Fruit fly (Drosophila melanogaster) whole organism, wandering third instar larva: ENCODE measurements around the gene CG9331.

Experiments used
- Abd-B ChIP-seq: fragments of >200 bp; optimal IDR thresholded peaks from 2 replicates; lab custom pipeline; 2017; ENCODE audit warnings: missing biosample characterization, missing genetic modification characterization
- CG32264 ChIP-seq: fragments of 200-800 bp; sonication (Bioruptor generic); optimal IDR thresholded peaks from 2 replicates; lab custom pipeline; 2016; ENCODE audit warnings: missing biosample characterization, missing genetic modification characterization
- CG9705 ChIP-seq: fragments of 200-800 bp; sonication (Bioruptor generic); optimal IDR thresholded peaks from 2 replicates; lab custom pipeline; 2018; ENCODE audit warnings: missing biosample characterization, mild to moderate bottlenecking, missing genetic modification characterization
- CrebA ChIP-seq: fragments of 200-800 bp; sonication (Bioruptor generic); optimal IDR thresholded peaks from 2 replicates; lab custom pipeline; 2016; ENCODE audit warnings: missing biosample characterization, mild to moderate bottlenecking, missing genetic modification characterization, borderline replicate concordance
- Dfd ChIP-seq: fragments of >200 bp; optimal IDR thresholded peaks from 2 replicates; lab custom pipeline; 2017; ENCODE audit warnings: missing biosample characterization, missing genetic modification characterization
- Dif ChIP-seq: fragments of 200-275, 200-300 bp; sonication (Bioruptor generic); optimal IDR thresholded peaks from 2 replicates; lab custom pipeline; 2018; ENCODE audit warnings: missing biosample characterization, missing genetic modification characterization; ENCODE audit not compliant: partially characterized antibody
- GATAd ChIP-seq: sonication (Bioruptor generic); optimal IDR thresholded peaks from 2 replicates; lab custom pipeline; 2016; ENCODE audit warnings: missing biosample characterization, missing genetic modification characterization
- HLH106 ChIP-seq: fragments of 200-800 bp; optimal IDR thresholded peaks from 3 replicates; lab custom pipeline; 2019; ENCODE audit warnings: missing biosample characterization, mild to moderate bottlenecking, missing genetic modification characterization, moderate library complexity
- Hnf4 ChIP-seq: fragments of 200-800 bp; sonication (Bioruptor generic); optimal IDR thresholded peaks from 2 replicates; lab custom pipeline; 2016; ENCODE audit warnings: missing biosample characterization, mild to moderate bottlenecking, missing genetic modification characterization
- Hr78 ChIP-seq: fragments of >200 bp; optimal IDR thresholded peaks from 2 replicates; lab custom pipeline; 2017; ENCODE audit warnings: missing biosample characterization, missing genetic modification characterization
- Hr83 ChIP-seq: fragments of 200-300 bp; sonication (Bioruptor generic); optimal IDR thresholded peaks from 2 replicates; lab custom pipeline; 2016; ENCODE audit warnings: missing biosample characterization, mild to moderate bottlenecking, missing genetic modification characterization, moderate library complexity; ENCODE audit not compliant: poor library complexity, severe bottlenecking
- Jra ChIP-seq: sonication (Bioruptor generic); optimal IDR thresholded peaks from 2 replicates; lab custom pipeline; 2016; ENCODE audit warnings: missing biosample characterization, missing genetic modification characterization
- Mio ChIP-seq: sonication (Bioruptor generic); optimal IDR thresholded peaks from 2 replicates; lab custom pipeline; 2016; ENCODE audit warnings: missing biosample characterization, missing genetic modification characterization
- Myc ChIP-seq: fragments of >200 bp; optimal IDR thresholded peaks from 2 replicates; lab custom pipeline; 2017
- N ChIP-seq: fragments of >200 bp; optimal IDR thresholded peaks from 2 replicates; lab custom pipeline; 2018; ENCODE audit warnings: missing biosample characterization, missing external identifiers, missing genetic modification characterization
- OdsH ChIP-seq: fragments of 200-800 bp; sonication (Bioruptor generic); optimal IDR thresholded peaks from 2 replicates; lab custom pipeline; 2016; ENCODE audit warnings: missing biosample characterization, mild to moderate bottlenecking, missing genetic modification characterization
- Rel ChIP-seq, 2 experiments: fragments of 200-800 bp; sonication (Bioruptor generic) in 1 of 2; optimal IDR thresholded peaks; 2 replicates in 1 of 2; 3 replicates in 1 of 2; lab custom pipeline; 2016 to 2019; ENCODE audit warnings: mild to moderate bottlenecking in 2 of 2, missing biosample characterization in 2 of 2, missing genetic modification characterization in 2 of 2, moderate library complexity in 1 of 2
- Sp1 ChIP-seq: fragments of 200-800 bp; sonication (Bioruptor generic); optimal IDR thresholded peaks from 3 replicates; lab custom pipeline; 2019; ENCODE audit warnings: missing biosample characterization, mild to moderate bottlenecking, missing genetic modification characterization, moderate library complexity
- Vsx2 ChIP-seq: fragments of 200-300, 225-300 bp; sonication (Bioruptor generic); optimal IDR thresholded peaks from 2 replicates; lab custom pipeline; 2018; ENCODE audit warnings: missing biosample characterization, missing genetic modification characterization; ENCODE audit not compliant: partially characterized antibody
- br ChIP-seq: fragments of 200-800 bp; sonication (Bioruptor generic); optimal IDR thresholded peaks from 2 replicates; lab custom pipeline; 2016; ENCODE audit warnings: missing biosample characterization, missing genetic modification characterization
- brk ChIP-seq: fragments of 200-800 bp; sonication (Bioruptor generic); optimal IDR thresholded peaks from 2 replicates; lab custom pipeline; 2016; ENCODE audit warnings: missing biosample characterization, mild to moderate bottlenecking, missing genetic modification characterization
- dl ChIP-seq, 2 experiments: fragments of 175-275, 200-275 bp in 1 of 2; fragments of 200-275 bp in 1 of 2; sonication (Bioruptor generic); optimal IDR thresholded peaks; lab custom pipeline; 2018; ENCODE audit warnings: mild to moderate bottlenecking in 2 of 2, missing biosample characterization in 2 of 2, missing genetic modification characterization in 2 of 2, moderate library complexity in 2 of 2; ENCODE audit not compliant: partially characterized antibody in 2 of 2, insufficient read depth in 1 of 2
- dmrt93B ChIP-seq: fragments of 200-800 bp; sonication (Bioruptor generic); optimal IDR thresholded peaks from 2 replicates; lab custom pipeline; 2018; ENCODE audit warnings: missing biosample characterization, mild to moderate bottlenecking, missing genetic modification characterization
- dsf ChIP-seq: sonication (Bioruptor generic); optimal IDR thresholded peaks from 2 replicates; lab custom pipeline; 2016; ENCODE audit warnings: missing biosample characterization, missing genetic modification characterization, borderline replicate concordance
- ey ChIP-seq: fragments of 200-800 bp; sonication (Bioruptor generic); optimal IDR thresholded peaks from 2 replicates; lab custom pipeline; 2016; ENCODE audit warnings: missing biosample characterization, missing genetic modification characterization
- foxo ChIP-seq, 2 experiments: fragments of 200-800 bp; sonication (Bioruptor generic); optimal IDR thresholded peaks; 2 replicates in 1 of 2; 3 replicates in 1 of 2; lab custom pipeline; 2016 to 2017; ENCODE audit warnings: missing biosample characterization in 2 of 2, missing genetic modification characterization in 2 of 2
- fru ChIP-seq: fragments of 200-800 bp; sonication (Bioruptor generic); optimal IDR thresholded peaks from 3 replicates; lab custom pipeline; 2016; ENCODE audit warnings: missing biosample characterization, mild to moderate bottlenecking, missing genetic modification characterization
- h ChIP-seq: fragments of 200-800 bp; sonication (Bioruptor generic); optimal IDR thresholded peaks from 3 replicates; lab custom pipeline; 2016; ENCODE audit warnings: missing biosample characterization, mild to moderate bottlenecking, missing genetic modification characterization
- jim ChIP-seq: fragments of 175-275, 200-325 bp; sonication (Bioruptor generic); optimal IDR thresholded peaks from 2 replicates; lab custom pipeline; 2016; ENCODE audit warnings: missing biosample characterization, mild to moderate bottlenecking, missing genetic modification characterization
- lola ChIP-seq: fragments of >200 bp; optimal IDR thresholded peaks from 2 replicates; lab custom pipeline; 2017; ENCODE audit warnings: missing biosample characterization, missing genetic modification characterization
- pan ChIP-seq: fragments of >200 bp; optimal IDR thresholded peaks from 2 replicates; lab custom pipeline; 2017
- psq ChIP-seq: fragments of 200-800 bp; sonication (Bioruptor generic); optimal IDR thresholded peaks from 3 replicates; lab custom pipeline; 2017; ENCODE audit warnings: missing biosample characterization, mild to moderate bottlenecking, missing genetic modification characterization, moderate library complexity
- rgr ChIP-seq: fragments of 200-800 bp; sonication (Bioruptor generic); optimal IDR thresholded peaks from 3 replicates; lab custom pipeline; 2016; ENCODE audit warnings: missing biosample characterization, mild to moderate bottlenecking, missing genetic modification characterization
- sage ChIP-seq: fragments of 200-800 bp; sonication (Bioruptor generic); optimal IDR thresholded peaks from 2 replicates; lab custom pipeline; 2016; ENCODE audit warnings: missing biosample characterization, mild to moderate bottlenecking, missing genetic modification characterization
- sv ChIP-seq: fragments of 200-800 bp; sonication (Bioruptor generic); optimal IDR thresholded peaks from 3 replicates; lab custom pipeline; 2016; ENCODE audit warnings: missing biosample characterization, missing genetic modification characterization
- tai ChIP-seq: sonication (Bioruptor generic); optimal IDR thresholded peaks from 2 replicates; lab custom pipeline; 2016; ENCODE audit warnings: missing biosample characterization, missing genetic modification characterization
- usp ChIP-seq: fragments of >200 bp; optimal IDR thresholded peaks from 2 replicates; lab custom pipeline; 2017; ENCODE audit warnings: missing biosample characterization, missing genetic modification characterization
- woc ChIP-seq: sonication (Bioruptor generic); optimal IDR thresholded peaks from 2 replicates; lab custom pipeline; 2016; ENCODE audit warnings: missing biosample characterization, mild to moderate bottlenecking, missing genetic modification characterization

Gene CG9331

DNA sequence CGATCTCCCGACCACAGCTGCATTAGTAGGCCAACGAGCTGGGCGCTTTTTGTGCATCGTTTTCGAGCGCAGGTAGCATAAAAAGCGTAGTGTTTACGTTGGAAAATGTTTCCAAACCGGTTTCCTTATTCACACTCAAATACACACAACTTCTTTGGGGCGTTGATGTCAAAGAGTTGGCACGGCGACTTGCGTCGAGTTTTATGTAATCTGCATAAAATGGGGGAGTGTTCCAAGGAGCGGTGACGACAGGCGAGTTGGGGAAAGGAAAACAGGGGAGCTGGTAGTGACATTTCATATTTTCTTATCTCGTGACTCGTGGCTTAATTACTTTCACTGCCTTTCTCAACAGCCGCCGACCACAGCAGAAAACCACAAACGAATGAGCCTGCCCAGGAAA is 28.0 kb upstream of the CG9331 start:
- TF ChIP-seq OdsH (GFP tag; lab: Kevin White, UChicago), result no peak
- no peak for TF ChIP-seq dsf
- no peak for TF ChIP-seq Hr83 (GFP tag; lab: Kevin White, UChicago)
- no peak for TF ChIP-seq CrebA (GFP tag; lab: Kevin White, UChicago)
- no peak for TF ChIP-seq Jra (GFP tag; lab: Kevin White, UChicago)
- TF ChIP-seq dmrt93B (GFP tag; lab: Kevin White, UChicago), result no peak
- no peak for TF ChIP-seq Dif (GFP tag; lab: Kevin White, UChicago)
- TF ChIP-seq brk (GFP tag; lab: Kevin White, UChicago), result no peak
- TF ChIP-seq ey, result no peak
- no peak for TF ChIP-seq Hnf4 (GFP tag; lab: Kevin White, UChicago)
- no peak for TF ChIP-seq Rel (GFP tag; optimal IDR thresholded peaks at IDR 0.05; lab: Kevin White, UChicago)
- no peak for TF ChIP-seq Rel (tag; optimal IDR thresholded peaks at IDR 0.05; lab: Kevin White, UChicago)
- no peak for TF ChIP-seq jim
- TF ChIP-seq sv (GFP tag; lab: Kevin White, UChicago), result no peak
- TF ChIP-seq, all 38 proteins: peak for 0

DNA sequence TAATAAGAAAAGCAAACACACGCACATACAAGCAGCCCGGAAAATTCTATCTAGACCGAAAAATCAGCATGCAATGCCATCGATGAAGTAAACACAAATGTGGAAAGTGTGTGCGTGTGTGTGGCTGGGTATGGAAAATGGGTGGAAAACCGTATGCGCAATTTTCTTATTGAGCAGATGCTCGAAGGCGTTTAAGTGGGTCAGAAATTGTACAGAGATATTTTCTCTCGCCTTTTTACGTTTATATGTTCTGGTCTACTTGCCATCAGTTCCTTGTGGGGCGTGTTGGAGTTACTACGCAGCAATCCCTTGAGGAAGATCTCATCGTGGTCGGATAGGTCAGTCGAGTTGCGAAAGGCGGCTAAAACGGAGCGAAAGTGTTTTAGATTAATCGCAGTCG is 26.9 kb upstream of the CG9331 start:
- TF ChIP-seq psq, result no peak
- no peak for TF ChIP-seq Rel (GFP tag; optimal IDR thresholded peaks at IDR 0.05; lab: Kevin White, UChicago)
- TF ChIP-seq Rel (tag; optimal IDR thresholded peaks at IDR 0.05; lab: Kevin White, UChicago), result no peak
- no peak for TF ChIP-seq dsf
- no peak for TF ChIP-seq dl (GFP tag; optimal IDR thresholded peaks at IDR 0.05; lab: Kevin White, UChicago; ENCODE audit: insufficient read depth in 1 of 2, partially characterized antibody in 2 of 2)
- no peak for TF ChIP-seq h (GFP tag; lab: Kevin White, UChicago)
- TF ChIP-seq CG9705 (GFP tag; lab: Kevin White, UChicago), result no peak
- no peak for TF ChIP-seq Sp1
- TF ChIP-seq usp (GFP tag; lab: Kevin White, UChicago), result no peak
- no peak for TF ChIP-seq GATAd
- TF ChIP-seq Hr83 (GFP tag; lab: Kevin White, UChicago), result no peak
- no peak for TF ChIP-seq dmrt93B (GFP tag; lab: Kevin White, UChicago)
- no peak for TF ChIP-seq N (GFP tag; lab: Kevin White, UChicago)
- TF ChIP-seq Mio (GFP tag; lab: Kevin White, UChicago), result no peak
- TF ChIP-seq sage, result no peak

DNA sequence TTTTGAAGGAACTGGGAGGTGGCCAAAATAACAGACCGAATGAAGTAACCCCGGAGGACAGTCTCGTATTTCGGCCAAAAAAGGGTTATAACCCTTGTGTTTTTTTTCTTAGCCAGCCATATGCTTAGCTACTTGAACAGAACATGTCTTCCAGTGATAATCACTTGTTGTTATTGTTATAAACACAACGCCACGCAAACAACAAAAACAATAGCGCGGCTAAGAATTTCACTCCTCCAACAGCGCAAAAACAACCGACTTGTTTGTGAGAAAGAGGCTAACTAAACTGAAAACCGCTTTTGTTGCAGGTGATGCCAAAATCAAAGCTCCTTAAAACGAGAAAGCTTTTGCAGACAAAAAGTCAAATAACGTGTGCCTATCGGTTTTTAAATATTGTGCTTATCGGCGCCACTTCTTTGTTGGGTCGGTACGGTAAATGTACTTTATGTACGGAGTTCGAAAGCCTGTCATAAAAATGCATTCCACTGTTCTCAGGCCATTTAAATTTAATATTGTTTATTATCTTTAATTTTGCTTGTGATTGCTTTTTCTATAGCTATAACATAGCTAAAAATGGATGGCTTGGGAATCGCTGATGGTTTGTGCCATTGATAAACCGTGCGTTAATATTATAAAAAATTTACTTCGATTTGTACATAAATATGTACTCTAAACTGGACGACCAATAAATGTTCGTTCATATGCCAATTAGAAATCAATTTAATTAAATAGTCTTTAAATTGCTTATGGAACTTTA is 25.7 kb upstream of the CG9331 start, which contains the start of gene vari:
Gene vari (minus strand): TSS at position 285 of the 757 bp plus-strand sequence.
- no peak for TF ChIP-seq CG9705 (GFP tag; lab: Kevin White, UChicago)
- TF ChIP-seq brk (GFP tag; lab: Kevin White, UChicago), result no peak
- TF ChIP-seq fru (GFP tag; lab: Kevin White, UChicago), result no peak
- TF ChIP-seq Myc, result peak; percentile 92
- TF ChIP-seq N (GFP tag; lab: Kevin White, UChicago), result no peak
- TF ChIP-seq Vsx2, result peak; percentile 43
- TF ChIP-seq usp (GFP tag; lab: Kevin White, UChicago), result no peak
- no peak for TF ChIP-seq Dfd (GFP tag; lab: Kevin White, UChicago)
- TF ChIP-seq psq, result no peak
- peak; percentile 35 for TF ChIP-seq Dif (GFP tag; lab: Kevin White, UChicago)
- no peak for TF ChIP-seq dsf
- peak; percentile 10 for TF ChIP-seq sage
- TF ChIP-seq Rel (GFP tag; optimal IDR thresholded peaks at IDR 0.05; lab: Kevin White, UChicago), result no peak
- no peak for TF ChIP-seq Rel (tag; optimal IDR thresholded peaks at IDR 0.05; lab: Kevin White, UChicago)
- no peak for TF ChIP-seq dmrt93B (GFP tag; lab: Kevin White, UChicago)
- no peak for TF ChIP-seq ey
- no peak for TF ChIP-seq sv (GFP tag; lab: Kevin White, UChicago)
- TF ChIP-seq h (GFP tag; lab: Kevin White, UChicago), result no peak
- no peak for TF ChIP-seq Hr78 (GFP tag; lab: Kevin White, UChicago)
- TF ChIP-seq woc (GFP tag; lab: Kevin White, UChicago), result no peak
- no peak for TF ChIP-seq tai (GFP tag; lab: Kevin White, UChicago)
- TF ChIP-seq pan (lab: Kevin White, UChicago), result no peak
- peak; percentile 11 for TF ChIP-seq Sp1
- peak in 1 of 2 experiments; percentile 41 for TF ChIP-seq dl (GFP tag; optimal IDR thresholded peaks at IDR 0.05; lab: Kevin White, UChicago; ENCODE audit: insufficient read depth in 1 of 2, partially characterized antibody in 2 of 2)
- no peak for TF ChIP-seq jim
- no peak for TF ChIP-seq OdsH (GFP tag; lab: Kevin White, UChicago)
- no peak for TF ChIP-seq Abd-B
- TF ChIP-seq Jra (GFP tag; lab: Kevin White, UChicago), result no peak
- no peak for TF ChIP-seq CrebA (GFP tag; lab: Kevin White, UChicago)
- TF ChIP-seq lola (GFP tag; lab: Kevin White, UChicago), result no peak
- TF ChIP-seq GATAd, result no peak
- TF ChIP-seq Hr83 (GFP tag; lab: Kevin White, UChicago), result no peak
- TF ChIP-seq HLH106, result no peak
- TF ChIP-seq Hnf4 (GFP tag; lab: Kevin White, UChicago), result no peak
- TF ChIP-seq foxo (GFP tag; optimal IDR thresholded peaks at IDR 0.05; lab: Kevin White, UChicago), result no peak
- no peak for TF ChIP-seq Mio (GFP tag; lab: Kevin White, UChicago)
- TF ChIP-seq br (GFP tag; lab: Kevin White, UChicago), result no peak
- no peak for TF ChIP-seq rgr (GFP tag; lab: Kevin White, UChicago)
- TF ChIP-seq CG32264, result no peak
